Worm (Caenorhabditis elegans): ENCODE measurements around the gene T01H3.2.

DNA sequence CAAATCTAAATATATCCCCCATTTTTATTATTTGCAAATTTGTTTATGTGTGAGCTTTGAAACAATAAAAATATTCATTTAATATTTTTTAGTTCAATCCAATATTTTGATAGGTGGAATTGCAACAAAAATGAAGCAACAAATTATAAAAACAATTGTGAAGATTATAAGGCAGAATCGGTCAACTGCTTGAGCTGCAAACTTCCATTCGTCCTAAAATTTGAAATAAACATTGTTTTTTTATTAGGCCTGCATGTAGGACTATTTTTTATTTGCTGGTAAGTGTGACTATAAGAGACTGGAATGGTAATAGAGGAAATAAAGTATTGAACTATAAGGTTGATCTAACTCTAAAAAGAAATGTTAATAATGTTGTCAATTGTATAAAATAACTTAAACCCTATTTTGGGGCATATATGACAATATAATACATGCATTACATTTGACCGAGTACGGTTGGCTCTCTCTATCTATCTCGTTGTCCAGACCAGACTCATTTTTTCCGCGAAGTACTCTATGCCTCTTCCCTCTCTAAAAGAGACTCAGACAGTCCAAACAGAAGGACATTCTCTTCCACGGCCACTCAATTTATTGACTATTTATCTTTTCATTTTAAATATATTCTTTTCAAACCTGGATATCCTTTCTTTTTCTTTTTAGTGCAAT is 32.1 kb downstream of the T01H3.2 start, which contains the start of gene T09A5.4:
- TF ChIP-seq pes-1 (GFP tag; IDR thresholded peaks at IDR 0.05) (no peak), hmbx-1 (tag; optimal IDR thresholded peaks at IDR 0.05) (no peak), tbx-37 (GFP tag; conservative IDR thresholded peaks at IDR 0.05) (no peak), ama-1 (optimal IDR thresholded peaks at IDR 0.05) (no peak), flt-1 (GFP tag; IDR thresholded peaks at IDR 0.05) (no peak), tbx-11 (GFP tag; IDR thresholded peaks at IDR 0.05) (no peak)

Data from whole organism, early embryonic.